Worm (Caenorhabditis elegans): Measurements from ENCODE around the gene gex-2.

DNA sequence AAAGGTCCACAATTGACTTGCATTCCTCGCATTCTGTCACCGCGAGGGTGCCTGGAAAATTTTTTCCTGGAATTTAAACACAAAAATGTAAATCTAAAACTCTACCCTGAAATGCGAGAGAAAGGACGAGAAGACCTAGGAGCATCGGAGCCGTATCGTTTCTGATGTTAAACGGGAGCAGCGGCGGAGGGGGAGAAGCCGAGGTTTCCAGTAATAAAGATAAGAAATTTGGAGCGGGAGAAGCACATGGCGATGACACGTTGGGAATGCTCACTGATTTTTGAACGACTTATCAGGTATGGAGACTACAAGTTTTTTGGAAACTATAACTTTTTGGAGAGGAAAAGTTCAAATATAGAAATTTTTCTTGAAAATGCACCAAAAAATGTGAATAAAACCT is 49.0 kb upstream of the gex-2 start, which contains the start of gene asm-3:
- TF ChIP-seq ama-1 (optimal IDR thresholded peaks at IDR 0.05) (no peak), tbx-37 (GFP tag; conservative IDR thresholded peaks at IDR 0.05) (no peak)

Measured in whole organism, early embryonic.